Worm (Caenorhabditis elegans): ENCODE measurements around the gene Y38H8A.7.
A peak's percentile ranks its signal among the peaks of the same experiment; 100 is the strongest.
"Not testable (repeated sequence)": the region's sequence is repeated elsewhere in the genome, so short reads cannot be mapped to it uniquely, and the experiment has no call there.

Gene Y38H8A.7

DNA sequence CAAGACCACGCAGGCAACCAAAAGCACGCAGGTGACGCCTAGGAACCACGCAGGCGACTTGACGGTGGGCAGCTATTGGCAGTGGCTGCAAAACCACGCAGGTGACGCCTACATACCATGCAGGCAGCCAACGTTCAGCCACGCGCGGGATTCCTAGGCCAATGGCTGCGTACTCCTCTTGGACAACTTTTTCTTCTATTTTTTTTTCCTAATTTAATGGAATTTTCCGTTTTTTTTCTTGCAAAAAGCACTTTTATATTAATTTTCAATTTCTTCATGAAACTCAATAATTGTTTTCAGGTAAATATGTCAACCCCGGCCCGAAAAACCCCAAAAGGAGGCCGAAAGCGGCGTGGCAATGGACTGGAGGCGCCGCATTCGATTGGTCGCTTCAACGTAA, at the start of gene Y38H8A.7:
Gene Y38H8A.7 (plus strand): TSS at position 301 of the 400 bp plus-strand sequence.
- not testable (repeated sequence) for TF ChIP-seq ceh-82, C34F6.9, nhr-6 (tag; optimal IDR thresholded peaks at IDR 0.05)

DNA sequence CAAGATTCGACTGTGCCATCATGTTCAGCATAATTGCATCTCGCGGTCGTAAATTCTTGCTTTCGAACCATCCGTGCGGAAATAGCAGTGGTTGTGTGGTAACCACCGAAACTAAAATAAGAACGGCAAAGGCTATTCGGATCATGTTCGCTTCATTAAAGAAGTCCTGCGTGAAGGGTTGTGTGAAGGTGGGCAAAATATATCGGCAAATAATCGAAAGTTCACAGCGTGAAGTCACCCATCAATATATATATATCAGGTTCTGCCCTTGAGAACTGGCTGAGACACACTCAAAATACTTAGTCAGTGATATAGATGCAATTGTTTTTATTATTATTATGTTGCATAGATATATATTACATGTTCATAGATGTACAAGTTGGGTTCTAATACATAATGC, 47.3 kb upstream of the Y38H8A.7 start, which contains the start of gene Y62E10A.19:
Gene Y62E10A.19 (minus strand): TSS at position 289 of the 400 bp plus-strand sequence.
- TF ChIP-seq nhr-23 (tag; optimal IDR thresholded peaks at IDR 0.05): no peak
- TF ChIP-seq unc-39 (tag; optimal IDR thresholded peaks at IDR 0.05): no peak
- peak; percentile 32 for TF ChIP-seq blmp-1 (tag; optimal IDR thresholded peaks at IDR 0.05; ENCODE audit: insufficient read depth)

DNA sequence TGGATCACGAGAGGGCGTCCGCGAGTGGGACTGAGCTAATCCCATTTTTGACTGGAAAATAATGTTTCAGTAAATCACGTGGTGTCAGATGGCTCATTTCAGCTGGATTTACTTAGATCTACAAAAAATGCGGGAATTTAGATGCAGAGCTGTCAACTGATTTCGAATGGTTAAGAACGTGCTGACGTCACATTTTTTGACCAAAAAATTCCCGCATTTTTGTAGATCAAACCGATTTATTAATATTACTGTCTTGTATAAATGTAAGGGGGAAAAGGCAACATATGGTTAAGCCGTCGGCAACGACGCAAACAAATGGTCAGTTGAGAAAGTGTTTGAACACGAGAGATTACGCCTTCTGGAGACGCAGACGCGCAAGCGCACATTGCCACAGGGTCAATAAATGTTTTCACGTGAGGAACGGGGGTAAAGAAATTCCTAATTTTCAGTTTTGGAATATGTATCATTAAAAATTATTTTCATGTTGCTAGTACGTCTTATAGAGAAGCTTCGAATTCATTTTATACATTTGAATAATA, 42.4 kb upstream of the Y38H8A.7 start, which contains the start of gene gcl-1:
Gene gcl-1 (minus strand): TSS at position 51 of the 539 bp plus-strand sequence.
- TF ChIP-seq skn-1 (tag; optimal IDR thresholded peaks at IDR 0.05) (no peak), nhr-21 (tag; optimal IDR thresholded peaks at IDR 0.05) (no peak), snpc-4 (tag; optimal IDR thresholded peaks at IDR 0.05) (no peak), F13H6.1 (tag; optimal IDR thresholded peaks at IDR 0.05) (peak; percentile 0), egl-27 (tag; optimal IDR thresholded peaks at IDR 0.05) (no peak), lin-13 (GFP tag; optimal IDR thresholded peaks at IDR 0.05) (no peak), sma-9 (GFP tag; optimal IDR thresholded peaks at IDR 0.05) (no peak), sma-9 (tag; optimal IDR thresholded peaks at IDR 0.05) (no peak), unc-55 (GFP tag; optimal IDR thresholded peaks at IDR 0.05) (peak; percentile 15), nhr-129 (tag; optimal IDR thresholded peaks at IDR 0.05) (peak; percentile 64), nhr-77 (tag; optimal IDR thresholded peaks at IDR 0.05) (no peak), lsy-2 (tag; optimal IDR thresholded peaks at IDR 0.05) (no peak), C34F6.9 (tag; optimal IDR thresholded peaks at IDR 0.05) (peak; percentile 53), ceh-82 (tag; optimal IDR thresholded peaks at IDR 0.05) (no peak), nhr-6 (tag; optimal IDR thresholded peaks at IDR 0.05) (no peak), elt-1 (tag; optimal IDR thresholded peaks at IDR 0.05) (no peak), ZK546.5 (tag; optimal IDR thresholded peaks at IDR 0.05) (no peak), ztf-11 (tag; optimal IDR thresholded peaks at IDR 0.05) (no peak), gmeb-1 (tag; optimal IDR thresholded peaks at IDR 0.05) (no peak), nhr-12 (tag; optimal IDR thresholded peaks at IDR 0.05) (no peak), dmd-4 (tag; optimal IDR thresholded peaks at IDR 0.05) (no peak), lin-11 (tag; optimal IDR thresholded peaks at IDR 0.05) (no peak), zag-1 (tag; optimal IDR thresholded peaks at IDR 0.05) (no peak), mbf-1 (tag; optimal IDR thresholded peaks at IDR 0.05) (no peak), nhr-25 (tag; optimal IDR thresholded peaks at IDR 0.05) (no peak), sem-4 (tag; optimal IDR thresholded peaks at IDR 0.05) (no peak), aly-2 (tag; optimal IDR thresholded peaks at IDR 0.05) (no peak), blmp-1 (tag; optimal IDR thresholded peaks at IDR 0.05; ENCODE audit: insufficient read depth) (no peak)

DNA sequence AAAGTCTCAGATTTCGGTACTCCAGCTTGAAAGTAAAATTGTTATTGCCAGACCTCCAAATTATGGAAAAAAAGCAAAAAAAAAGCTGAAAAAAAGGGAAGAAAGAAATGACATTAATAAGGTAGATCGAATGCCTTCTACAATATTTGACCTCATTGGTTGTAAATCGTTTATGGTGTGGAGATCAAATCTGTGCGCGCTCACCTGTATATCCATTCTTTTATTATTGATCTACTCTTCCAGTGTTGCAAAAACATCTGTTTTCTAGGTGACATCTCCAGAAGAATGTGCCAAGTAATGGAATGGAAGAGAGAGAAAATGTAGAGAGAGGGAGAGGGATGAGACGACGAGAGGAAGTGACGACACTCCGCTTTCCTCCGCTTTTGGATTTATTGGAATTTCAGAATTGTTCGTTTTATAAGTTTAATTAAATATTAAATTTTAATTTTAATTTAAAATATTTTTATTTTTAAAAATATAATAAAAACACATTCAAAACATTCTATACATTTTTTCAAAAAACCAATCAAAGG, 39.5 kb upstream of the Y38H8A.7 start, which contains the start of the genes pik-1 and aptf-2:
Gene pik-1 (plus strand): TSS at position 303 of the 533 bp plus-strand sequence.
Gene aptf-2 (minus strand): TSS at position 313 of the 533 bp plus-strand sequence.
- TF ChIP-seq crh-2 (tag; optimal IDR thresholded peaks at IDR 0.05) (no peak), ceh-16 (tag; optimal IDR thresholded peaks at IDR 0.05) (no peak), mbf-1 (tag; optimal IDR thresholded peaks at IDR 0.05) (no peak), lin-39 (tag; optimal IDR thresholded peaks at IDR 0.05) (no peak), C34F6.9 (tag; optimal IDR thresholded peaks at IDR 0.05) (peak; percentile 16), unc-55 (GFP tag; optimal IDR thresholded peaks at IDR 0.05) (peak; percentile 38), aly-2 (tag; optimal IDR thresholded peaks at IDR 0.05) (no peak), nhr-129 (tag; optimal IDR thresholded peaks at IDR 0.05) (peak; percentile 65)

DNA sequence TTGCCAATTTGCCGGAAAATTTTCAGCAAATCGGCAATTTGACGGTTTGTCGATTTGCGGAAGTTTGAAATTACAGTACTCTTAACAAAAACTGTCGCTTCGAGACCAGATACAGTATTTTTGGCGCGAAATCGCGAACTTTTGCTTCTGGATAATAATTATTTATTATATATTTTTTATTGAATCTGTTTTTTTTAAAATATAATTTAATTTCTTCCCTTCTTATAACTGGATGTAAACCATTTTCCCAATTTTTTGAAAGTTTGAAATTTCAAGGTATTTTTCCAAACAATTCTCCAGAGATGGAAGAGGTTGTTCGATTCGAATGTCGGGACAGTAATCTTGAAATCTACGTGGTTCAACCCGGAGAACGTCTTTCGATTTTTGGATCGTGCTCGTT, 33.1 kb upstream of the Y38H8A.7 start, which contains the start of gene nol-9:
Gene nol-9 (plus strand): TSS at position 301 of the 400 bp plus-strand sequence.
- TF ChIP-seq crh-2 (tag; optimal IDR thresholded peaks at IDR 0.05) (no peak), nhr-25 (tag; optimal IDR thresholded peaks at IDR 0.05) (no peak), nhr-237 (tag; optimal IDR thresholded peaks at IDR 0.05) (no peak), mdl-1 (tag; optimal IDR thresholded peaks at IDR 0.05) (no peak), ztf-4 (tag; optimal IDR thresholded peaks at IDR 0.05) (no peak), peb-1 (tag; optimal IDR thresholded peaks at IDR 0.05) (no peak), skn-1 (tag; optimal IDR thresholded peaks at IDR 0.05) (no peak), unc-55 (GFP tag; optimal IDR thresholded peaks at IDR 0.05) (no peak), Y55F3AM.14 (GFP tag; optimal IDR thresholded peaks at IDR 0.05) (no peak), gmeb-1 (tag; optimal IDR thresholded peaks at IDR 0.05) (no peak), sma-9 (GFP tag; optimal IDR thresholded peaks at IDR 0.05) (no peak), sma-9 (tag; optimal IDR thresholded peaks at IDR 0.05) (no peak), ztf-1 (GFP tag; conservative IDR thresholded peaks at IDR 0.05) (no peak), lin-13 (GFP tag; optimal IDR thresholded peaks at IDR 0.05) (no peak), unc-62 (GFP tag; optimal IDR thresholded peaks at IDR 0.05) (no peak), nhr-21 (tag; optimal IDR thresholded peaks at IDR 0.05) (no peak), nhr-23 (tag; optimal IDR thresholded peaks at IDR 0.05) (no peak), dmd-4 (tag; optimal IDR thresholded peaks at IDR 0.05) (no peak), unc-39 (tag; optimal IDR thresholded peaks at IDR 0.05) (no peak)
